Fruit fly (Drosophila melanogaster): ENCODE data around the gene Cdk8.

dm6 chr3L:9850114-9850513 lies 11.6 kb upstream of the Cdk8 start:
- TF ChIP-seq insv (optimal IDR thresholded peaks at IDR 0.05) (no peak), Myc (optimal IDR thresholded peaks at IDR 0.05) (no peak)

Measured in Kc167 (cell line).